Fruit fly (Drosophila melanogaster): ENCODE results near the gene Fer1HCH.
A peak's percentile ranks its signal among the peaks of the same experiment; 100 is the strongest.

Fer1HCH gene

DNA sequence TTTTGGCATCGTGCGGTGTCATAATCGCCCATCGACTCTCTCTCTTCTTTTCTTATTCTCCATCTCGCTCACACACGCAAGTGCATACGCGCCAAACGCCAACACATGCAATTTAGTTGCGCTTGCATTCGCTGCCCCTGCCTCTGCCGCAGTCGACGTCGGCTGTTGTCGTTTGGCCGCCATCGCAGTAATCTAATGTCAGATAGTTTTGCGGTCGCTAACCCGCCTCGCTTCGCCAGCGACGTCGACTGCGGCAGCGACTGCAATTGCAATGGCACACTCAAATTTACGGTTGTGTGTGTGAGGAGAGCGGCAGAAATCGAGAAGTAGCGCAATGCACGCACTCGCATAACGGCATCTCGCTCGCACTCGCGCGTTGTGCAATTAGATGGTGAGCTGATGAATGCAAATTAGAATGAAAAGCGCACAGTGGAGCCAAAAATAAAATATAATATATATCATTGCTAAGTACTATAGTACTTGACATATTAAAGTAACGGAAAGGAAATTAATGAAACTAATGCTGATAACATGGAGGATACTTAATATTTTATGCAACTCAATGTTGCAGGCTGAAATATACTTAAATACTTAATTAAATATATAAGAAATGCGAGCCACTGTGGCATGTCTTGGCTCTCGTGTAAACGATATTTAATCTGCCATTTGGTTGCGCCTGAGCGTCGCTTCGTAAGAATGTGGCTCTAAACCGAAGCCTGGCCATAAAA, 43.6 kb downstream of the Fer1HCH start (continued):
- TF ChIP-seq Gsc (GFP tag; IDR thresholded peaks at IDR 0.05) (no peak), BEAF-32 (GFP tag; optimal IDR thresholded peaks at IDR 0.05) (no peak), CG17802 (tag; optimal IDR thresholded peaks at IDR 0.05) (no peak), fd3F (GFP tag; optimal IDR thresholded peaks at IDR 0.05) (no peak), CG4360 (GFP tag; IDR thresholded peaks at IDR 0.05) (0 out of 2 replicates have a peak, but pooled peaks have one; percentile 5), NK7.1 (GFP tag; optimal IDR thresholded peaks at IDR 0.05) (no peak), Side (GFP tag; optimal IDR thresholded peaks at IDR 0.05) (no peak), CG10321 (GFP tag; IDR thresholded peaks at IDR 0.05) (no peak), CG18764 (GFP tag; optimal IDR thresholded peaks at IDR 0.05) (no peak), Trl (optimal IDR thresholded peaks at IDR 0.05) (no peak), Trl (GFP tag; optimal IDR thresholded peaks at IDR 0.05) (no peak), Fer3 (tag; optimal IDR thresholded peaks at IDR 0.05) (no peak), CHES-1-like (GFP tag; optimal IDR thresholded peaks at IDR 0.05) (no peak), CG42726 (GFP tag; IDR thresholded peaks at IDR 0.05; ENCODE audit: partially characterized antibody) (no peak), CG18619 (GFP tag; optimal IDR thresholded peaks at IDR 0.05) (no peak), zen (tag; optimal IDR thresholded peaks at IDR 0.05) (peak; percentile 5), Optix (GFP tag; IDR thresholded peaks at IDR 0.05) (no peak), tll (GFP tag; optimal IDR thresholded peaks at IDR 0.05) (peak in 1 of 2 experiments; percentile 15), sens (GFP tag) (no peak), Spps (tag; optimal IDR thresholded peaks at IDR 0.05) (no peak), crol (GFP tag; IDR thresholded peaks at IDR 0.05) (0 out of 2 replicates have a peak, but pooled peaks have one; percentile 7), CG11456 (GFP tag; IDR thresholded peaks at IDR 0.05) (no peak), CG11696 (GFP tag; IDR thresholded peaks at IDR 0.05) (no peak), ac (GFP tag; optimal IDR thresholded peaks at IDR 0.05) (no peak), Drgx (GFP tag; IDR thresholded peaks at IDR 0.05) (peak; percentile 91), CG8359 (GFP tag; optimal IDR thresholded peaks at IDR 0.05; ENCODE audit: borderline replicate concordance) (no peak)

dm6 chr3R:30343453-30344220, 44.3 kb downstream of the Fer1HCH start:
- 0 out of 2 replicates have a peak, but pooled peaks have one; percentile 26 for TF ChIP-seq NFAT (GFP tag; IDR thresholded peaks at IDR 0.05)
- 0 out of 2 replicates have a peak, but pooled peaks have one; percentile 32 for TF ChIP-seq crol (GFP tag; IDR thresholded peaks at IDR 0.05)
- no peak for TF ChIP-seq schlank (tag; optimal IDR thresholded peaks at IDR 0.05)
- peak; percentile 35 for TF ChIP-seq Drgx (GFP tag; IDR thresholded peaks at IDR 0.05)
- TF ChIP-seq CG11504 (tag; optimal IDR thresholded peaks at IDR 0.05) = peak; percentile 86

DNA sequence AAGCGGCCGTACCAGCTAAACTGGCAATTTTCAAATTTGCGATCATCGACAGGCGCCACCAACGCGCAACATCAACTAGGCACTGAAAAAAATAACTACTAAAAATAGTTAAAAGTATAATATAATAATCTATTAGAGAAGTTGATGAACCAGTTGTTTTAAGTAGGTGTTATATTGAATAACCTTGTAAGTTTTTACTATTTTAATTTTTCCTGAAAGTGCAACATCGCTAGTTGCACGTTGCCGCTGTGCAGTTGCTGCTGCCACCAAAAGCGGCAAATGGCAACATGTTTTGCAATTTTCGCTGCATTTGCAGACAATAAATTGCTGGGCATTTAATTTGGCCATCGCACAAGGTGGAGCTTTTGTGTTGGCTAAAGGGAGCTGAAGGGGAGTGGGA, 44.9 kb downstream of the Fer1HCH start:
- TF ChIP-seq slou (GFP tag; optimal IDR thresholded peaks at IDR 0.05) (no peak), Drgx (GFP tag; IDR thresholded peaks at IDR 0.05) (peak; percentile 83)

DNA sequence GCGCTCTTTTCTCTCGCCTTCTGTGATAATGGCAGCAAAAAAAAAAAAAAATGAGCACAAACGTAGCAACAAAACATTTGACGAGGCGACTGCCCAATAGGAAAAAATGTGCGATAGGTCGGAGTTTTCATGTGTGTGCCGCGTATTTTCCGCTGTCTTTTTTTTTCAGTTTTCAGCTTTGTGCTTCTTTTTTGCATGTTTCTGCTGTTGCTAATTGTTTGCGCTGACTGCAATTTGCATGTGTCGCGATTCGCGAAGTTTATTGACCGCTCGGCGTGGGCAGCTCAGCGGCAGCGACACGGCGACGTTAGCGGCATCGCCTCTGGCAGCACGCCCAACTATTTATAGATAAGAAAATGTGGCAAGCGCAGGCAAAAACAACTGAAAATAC, 49.3 kb downstream of the Fer1HCH start:
- TF ChIP-seq Elba2 (GFP tag; optimal IDR thresholded peaks at IDR 0.05) (peak; percentile 56), Sry-β (GFP tag; optimal IDR thresholded peaks at IDR 0.05) (peak; percentile 76), zen2 (GFP tag; IDR thresholded peaks at IDR 0.05; ENCODE audit: partially characterized antibody) (no peak), D19B (GFP tag; optimal IDR thresholded peaks at IDR 0.05) (no peak), bsh (GFP tag; optimal IDR thresholded peaks at IDR 0.05) (peak in 1 of 2 experiments; percentile 39), cwo (GFP tag; optimal IDR thresholded peaks at IDR 0.05) (no peak), Drgx (GFP tag; IDR thresholded peaks at IDR 0.05) (peak; percentile 81), disco-r (GFP tag; optimal IDR thresholded peaks at IDR 0.05) (no peak), CG6175 (GFP tag; IDR thresholded peaks at IDR 0.05) (0 out of 3 replicates have a peak, but pooled peaks have one; percentile 52), D19A (tag; optimal IDR thresholded peaks at IDR 0.05) (no peak), sr (GFP tag; IDR thresholded peaks at IDR 0.05) (peak; percentile 52; the same call in 1 of the 3 replicates)
